Worm (Caenorhabditis elegans): ENCODE measurements around the gene epc-1.

The epc-1 gene

ce11 chrIII:12644669-12645068, 36.3 kb upstream of the epc-1 start:
- TF ChIP-seq sea-2 (GFP tag; IDR thresholded peaks at IDR 0.05): no peak
- peak; percentile 52; the same call in 1 of the 2 replicates for TF ChIP-seq nfyb-1 (GFP tag; IDR thresholded peaks at IDR 0.05)

- TF ChIP-seq rec-8 (tag; optimal IDR thresholded peaks at IDR 0.05): no peak
- no peak for TF ChIP-seq hmg-1.2 (GFP tag; IDR thresholded peaks at IDR 0.05)
- TF ChIP-seq hsf-1 (GFP tag; IDR thresholded peaks at IDR 0.05): no peak
- 0 out of 2 replicates have a peak, but pooled peaks have one; percentile 12 for TF ChIP-seq cebp-2 (GFP tag; IDR thresholded peaks at IDR 0.05)
- no peak for TF ChIP-seq mel-28 (tag; optimal IDR thresholded peaks at IDR 0.05; ENCODE audit: borderline replicate concordance)
Observed at ce11 chrIII:12642511-12643168, 34.3 kb upstream of the epc-1 start.

ce11 chrIII:12640386-12641024, 32.1 kb upstream of the epc-1 start:
- no peak for TF ChIP-seq bed-2 (GFP tag; IDR thresholded peaks at IDR 0.05)
- TF ChIP-seq nfyb-1 (GFP tag; IDR thresholded peaks at IDR 0.05): peak; percentile 66; the same call in 1 of the 2 replicates

ce11 chrIII:12639214-12639613, 30.8 kb upstream of the epc-1 start:
- TF ChIP-seq bed-2 (GFP tag; IDR thresholded peaks at IDR 0.05) (no peak), nfyb-1 (GFP tag; IDR thresholded peaks at IDR 0.05) (0 out of 2 replicates have a peak, but pooled peaks have one; percentile 67)

- TF ChIP-seq die-1 (tag; optimal IDR thresholded peaks at IDR 0.05): no peak
- TF ChIP-seq hrde-1 (tag; optimal IDR thresholded peaks at IDR 0.05; ENCODE audit: borderline replicate concordance): no peak
- TF ChIP-seq gei-17 (GFP tag; optimal IDR thresholded peaks at IDR 0.05): no peak
- TF ChIP-seq madf-8 (GFP tag; conservative IDR thresholded peaks at IDR 0.05): no peak
- TF ChIP-seq hlh-12 (tag; optimal IDR thresholded peaks at IDR 0.05): no peak
- no peak for TF ChIP-seq F52B5.7 (tag; optimal IDR thresholded peaks at IDR 0.05)
- no peak for TF ChIP-seq mel-28 (tag; optimal IDR thresholded peaks at IDR 0.05; ENCODE audit: borderline replicate concordance)
- no peak for TF ChIP-seq dox-1 (GFP tag; IDR thresholded peaks at IDR 0.05)
Observed at ce11 chrIII:12638592-12638991, 30.2 kb upstream of the epc-1 start.

ce11 chrIII:12625875-12626649, 17.7 kb upstream of the epc-1 start, which contains the start of gene pqn-80:
Gene pqn-80, plus strand, starts transcription at chrIII:12626568.
- TF ChIP-seq snpc-4 (GFP tag; optimal IDR thresholded peaks at IDR 0.05) (no peak), snpc-4 (tag; optimal IDR thresholded peaks at IDR 0.05) (no peak), ceh-79 (tag; optimal IDR thresholded peaks at IDR 0.05) (no peak), efl-1 (GFP tag; optimal IDR thresholded peaks at IDR 0.05) (peak; percentile 68), bed-1 (GFP tag; IDR thresholded peaks at IDR 0.05) (no peak), madf-8 (GFP tag; conservative IDR thresholded peaks at IDR 0.05) (peak; percentile 60), fkh-3 (tag; optimal IDR thresholded peaks at IDR 0.05) (no peak), madf-3 (GFP tag; IDR thresholded peaks at IDR 0.05) (0 out of 2 replicates have a peak, but pooled peaks have one; percentile 35), akir-1 (GFP tag; optimal IDR thresholded peaks at IDR 0.05) (no peak), sptf-2 (GFP tag; optimal IDR thresholded peaks at IDR 0.05) (no peak), tbp1 (GFP tag; optimal IDR thresholded peaks at IDR 0.05) (no peak), egl-18 (GFP tag; IDR thresholded peaks at IDR 0.05) (no peak), rpc-1 (optimal IDR thresholded peaks at IDR 0.05) (no peak), rpc-1 (tag; optimal IDR thresholded peaks at IDR 0.05) (no peak), lsl-1 (GFP tag; optimal IDR thresholded peaks at IDR 0.05) (peak; percentile 49), ztf-3 (GFP tag; optimal IDR thresholded peaks at IDR 0.05) (no peak), ztf-26 (tag; optimal IDR thresholded peaks at IDR 0.05) (no peak), T07F8.4 (tag; optimal IDR thresholded peaks at IDR 0.05) (no peak), xnd-1 (tag; optimal IDR thresholded peaks at IDR 0.05) (peak; percentile 37), aptf-2 (GFP tag; conservative IDR thresholded peaks at IDR 0.05) (no peak), cebp-2 (GFP tag; IDR thresholded peaks at IDR 0.05) (no peak), Y95B8A.8 (GFP tag; IDR thresholded peaks at IDR 0.05) (no peak), madf-6 (GFP tag; IDR thresholded peaks at IDR 0.05) (peak; percentile 53), F33H1.4 (GFP tag; IDR thresholded peaks at IDR 0.05) (0 out of 2 replicates have a peak, but pooled peaks have one; percentile 17)
